Worm (Caenorhabditis elegans) whole organism, L1 larva: ENCODE results near the gene nmy-1.
A peak's percentile ranks its signal among the peaks of the same experiment; 100 is the strongest.

Experiments
- C16A3.4 ChIP-seq: fragments of 150-350 bp; optimal IDR thresholded peaks from 2 replicates; lab custom pipeline; 2014; ENCODE audit warnings: missing biosample characterization, missing genetic modification characterization
- C34B4.2 ChIP-seq: sonication (generic microtip); optimal IDR thresholded peaks from 2 replicates; lab custom pipeline; 2017; ENCODE audit warnings: mild to moderate bottlenecking, missing genetic modification characterization, missing compliant biosample characterization
- F16B12.6 ChIP-seq: fragments of 150-350 bp; optimal IDR thresholded peaks from 2 replicates; lab custom pipeline; 2014; ENCODE audit warnings: missing biosample characterization, missing genetic modification characterization
- Y116A8C.19 ChIP-seq: sonication (generic microtip); optimal IDR thresholded peaks from 2 replicates; lab custom pipeline; 2016; ENCODE audit warnings: missing compliant biosample characterization, missing genetic modification characterization, borderline replicate concordance
- alr-1 ChIP-seq: fragments of 200-800 bp; sonication (Bioruptor generic); optimal IDR thresholded peaks from 2 replicates; lab custom pipeline; 2018; ENCODE audit warnings: borderline replicate concordance, mild to moderate bottlenecking, missing genetic modification characterization, missing compliant biosample characterization
- aly-2 ChIP-seq: fragments of 150-350 bp; optimal IDR thresholded peaks from 2 replicates; lab custom pipeline; 2014; ENCODE audit warnings: missing biosample characterization, missing genetic modification characterization
- ama-1 ChIP-seq: fragments of 150-350 bp; optimal IDR thresholded peaks from 2 replicates; lab custom pipeline; 2014
- blmp-1 ChIP-seq: fragments of 150-350 bp; optimal IDR thresholded peaks from 2 replicates; lab custom pipeline; 2014; ENCODE audit warnings: missing biosample characterization, missing genetic modification characterization
- ceh-82 ChIP-seq, 3 experiments: fragments of 150-350 bp in 1 of 3; sonication (generic microtip) in 2 of 3; optimal IDR thresholded peaks; 2 replicates each; lab custom pipeline; 2014 to 2017; ENCODE audit warnings: missing biosample characterization in 3 of 3, missing genetic modification characterization in 3 of 3
- efl-1 ChIP-seq, 4 experiments: fragments of 150-350 bp; optimal IDR thresholded peaks in 3 of 4; peaks in 1 of 4; 1 replicate in 1 of 4; 2 replicates in 3 of 4; lab custom pipeline; 2014; ENCODE audit warnings: missing biosample characterization in 2 of 4, missing genetic modification characterization in 2 of 4, missing genetic modification reagents in 2 of 4
- egl-13 ChIP-seq: sonication (generic microtip); optimal IDR thresholded peaks from 2 replicates; lab custom pipeline; 2016; ENCODE audit warnings: missing genotype, missing genetic modification reagents, missing genetic modification characterization, missing compliant biosample characterization
- elt-2 ChIP-seq: sonication (generic microtip); optimal IDR thresholded peaks from 2 replicates; lab custom pipeline; 2016; ENCODE audit warnings: missing genetic modification characterization, mild to moderate bottlenecking, inconsistent platforms, missing compliant biosample characterization, missing genetic modification reagents
- fkh-10 ChIP-seq: sonication (generic microtip); optimal IDR thresholded peaks from 2 replicates; lab custom pipeline; 2017; ENCODE audit warnings: missing biosample characterization, missing genetic modification reagents, missing genetic modification characterization
- fkh-4 ChIP-seq: sonication (generic microtip); optimal IDR thresholded peaks from 2 replicates; lab custom pipeline; 2016; ENCODE audit warnings: missing compliant biosample characterization, missing genetic modification characterization, borderline replicate concordance
- grh-1 ChIP-seq: fragments of 200-800 bp; sonication (Bioruptor generic); IDR thresholded peaks from 2 replicates; pipeline ENCODE4 v1.3.6; 2022; ENCODE audit warnings: missing genetic modification reagents, missing genetic modification characterization, missing compliant biosample characterization
- hlh-17 ChIP-seq: fragments of 200-800 bp; sonication (Bioruptor generic); optimal IDR thresholded peaks from 2 replicates; lab custom pipeline; 2018; ENCODE audit warnings: missing genetic modification characterization, mild to moderate bottlenecking, missing compliant biosample characterization, moderate library complexity, borderline replicate concordance
- hpl-2 ChIP-seq: fragments of 150-350 bp; optimal IDR thresholded peaks from 2 replicates; lab custom pipeline; 2014; ENCODE audit warnings: missing biosample characterization, missing genetic modification reagents, missing genetic modification characterization
- irx-1 ChIP-seq: sonication (generic microtip); optimal IDR thresholded peaks from 2 replicates; lab custom pipeline; 2016; ENCODE audit warnings: missing genetic modification characterization, missing compliant biosample characterization
- jun-1 ChIP-seq: fragments of 150-350 bp; optimal IDR thresholded peaks from 2 replicates; lab custom pipeline; 2014; ENCODE audit warnings: missing biosample characterization, missing genetic modification reagents, missing genetic modification characterization
- lin-14 ChIP-seq: fragments of 200-800 bp; sonication (Bioruptor generic); optimal IDR thresholded peaks from 2 replicates; lab custom pipeline; 2018; ENCODE audit warnings: mild to moderate bottlenecking, missing genetic modification characterization, moderate library complexity, missing compliant biosample characterization
- lin-35 ChIP-seq, 2 experiments: fragments of 150-350 bp; optimal IDR thresholded peaks; 2 replicates each; lab custom pipeline; 2014; ENCODE audit warnings: missing biosample characterization in 2 of 2, missing genetic modification characterization in 2 of 2, missing genetic modification reagents in 2 of 2
- lin-39 ChIP-seq: fragments of 150-350 bp; optimal IDR thresholded peaks from 2 replicates; lab custom pipeline; 2014; ENCODE audit warnings: missing biosample characterization, missing genetic modification reagents, missing genetic modification characterization
- mab-9 ChIP-seq: fragments of 200-800 bp; sonication (Bioruptor generic); IDR thresholded peaks from 2 replicates; pipeline ENCODE4 v1.3.6; 2022; ENCODE audit warnings: missing genetic modification reagents, missing genetic modification characterization, missing compliant biosample characterization
- nhr-20 ChIP-seq: sonication (generic microtip); optimal IDR thresholded peaks from 2 replicates; lab custom pipeline; 2016; ENCODE audit warnings: mild to moderate bottlenecking, missing genetic modification characterization, missing compliant biosample characterization
- nhr-28 ChIP-seq: fragments of 150-350 bp; optimal IDR thresholded peaks from 2 replicates; lab custom pipeline; 2014; ENCODE audit warnings: missing biosample characterization, missing genetic modification characterization
- nhr-47 ChIP-seq: sonication (generic microtip); optimal IDR thresholded peaks from 2 replicates; lab custom pipeline; 2016; ENCODE audit warnings: mild to moderate bottlenecking, missing genetic modification characterization, moderate library complexity, missing compliant biosample characterization
- nhr-77 ChIP-seq: fragments of 150-350 bp; optimal IDR thresholded peaks from 2 replicates; lab custom pipeline; 2014; ENCODE audit warnings: missing biosample characterization, missing genetic modification characterization
- nhr-84 ChIP-seq: sonication (generic microtip); optimal IDR thresholded peaks from 2 replicates; lab custom pipeline; 2017; ENCODE audit warnings: missing biosample characterization, missing genetic modification characterization
- nhr-85 ChIP-seq: sonication (generic microtip); peaks from one replicate; lab custom pipeline; 2016; ENCODE audit warnings: missing genetic modification characterization, inconsistent platforms, missing compliant biosample characterization
- nhr-90 ChIP-seq: sonication (generic microtip); optimal IDR thresholded peaks from 2 replicates; lab custom pipeline; 2016; ENCODE audit warnings: mild to moderate bottlenecking, missing genetic modification characterization, missing compliant biosample characterization; ENCODE audit not compliant: poor library complexity
- pag-3 ChIP-seq: sonication (generic microtip); optimal IDR thresholded peaks from 2 replicates; lab custom pipeline; 2017; ENCODE audit warnings: missing genetic modification characterization, mild to moderate bottlenecking, missing compliant biosample characterization, antibody characterized with exemption, borderline replicate concordance; ENCODE audit not compliant: insufficient read depth
- rnt-1 ChIP-seq: sonication (generic microtip); optimal IDR thresholded peaks from 2 replicates; lab custom pipeline; 2016; ENCODE audit warnings: mild to moderate bottlenecking, missing genetic modification characterization, moderate library complexity, missing compliant biosample characterization
- sox-4 ChIP-seq: sonication (generic microtip); optimal IDR thresholded peaks from 2 replicates; lab custom pipeline; 2016; ENCODE audit warnings: missing genetic modification characterization, missing compliant biosample characterization
- sup-37 ChIP-seq: fragments of 200-800 bp; sonication (Bioruptor generic); optimal IDR thresholded peaks from 2 replicates; lab custom pipeline; 2018; ENCODE audit warnings: mild to moderate bottlenecking, missing genetic modification characterization, missing compliant biosample characterization
- tlp-1 ChIP-seq: fragments of 150-350 bp; optimal IDR thresholded peaks from 2 replicates; lab custom pipeline; 2014; ENCODE audit warnings: missing biosample characterization, missing genetic modification characterization
- unc-62 ChIP-seq: fragments of 150-350 bp; optimal IDR thresholded peaks from 2 replicates; lab custom pipeline; 2014; ENCODE audit warnings: missing biosample characterization, missing genetic modification reagents, missing genetic modification characterization
- unc-86 ChIP-seq: sonication (generic microtip); optimal IDR thresholded peaks from 2 replicates; lab custom pipeline; 2016; ENCODE audit warnings: missing genetic modification characterization, missing compliant biosample characterization
- vab-15 ChIP-seq: sonication (generic microtip); optimal IDR thresholded peaks from 2 replicates; lab custom pipeline; 2017; ENCODE audit warnings: missing genotype, mild to moderate bottlenecking, missing genetic modification characterization, missing compliant biosample characterization
- ztf-11 ChIP-seq, 2 experiments: sonication (generic microtip); optimal IDR thresholded peaks; 2 replicates each; lab custom pipeline; 2016 to 2017; ENCODE audit warnings: missing genetic modification characterization in 2 of 2, missing biosample characterization in 1 of 2, missing compliant biosample characterization in 1 of 2

nmy-1 gene

DNA sequence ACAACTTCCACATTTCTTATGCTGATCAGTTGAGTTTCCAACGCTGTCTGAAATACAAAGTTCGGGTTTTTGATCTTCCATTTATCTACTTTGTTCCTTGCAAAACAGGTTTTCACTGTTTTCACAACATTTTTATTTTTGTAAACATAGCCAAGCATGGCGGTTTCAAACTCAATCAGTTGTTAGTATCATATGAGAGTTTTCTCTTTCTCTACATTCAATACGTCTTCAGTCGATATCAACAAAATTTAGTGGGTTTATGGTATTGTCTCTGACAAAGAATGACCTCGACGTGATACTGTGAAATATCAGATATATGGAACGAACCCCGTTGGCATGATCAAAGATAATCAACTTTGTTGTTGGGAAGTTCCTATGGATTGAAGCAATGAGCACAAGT is 13.7 kb upstream of the nmy-1 start (continued):
- TF ChIP-seq pag-3 (tag; lab: Kevin White, UChicago) (no peak), nhr-20 (peak; percentile 37), sup-37 (GFP tag; lab: Kevin White, UChicago) (no peak), ceh-82 (tag; optimal IDR thresholded peaks at IDR 0.05; lab: Kevin White, UChicago) (no peak)
- TF ChIP-seq, all 84 proteins: peak for 10

DNA sequence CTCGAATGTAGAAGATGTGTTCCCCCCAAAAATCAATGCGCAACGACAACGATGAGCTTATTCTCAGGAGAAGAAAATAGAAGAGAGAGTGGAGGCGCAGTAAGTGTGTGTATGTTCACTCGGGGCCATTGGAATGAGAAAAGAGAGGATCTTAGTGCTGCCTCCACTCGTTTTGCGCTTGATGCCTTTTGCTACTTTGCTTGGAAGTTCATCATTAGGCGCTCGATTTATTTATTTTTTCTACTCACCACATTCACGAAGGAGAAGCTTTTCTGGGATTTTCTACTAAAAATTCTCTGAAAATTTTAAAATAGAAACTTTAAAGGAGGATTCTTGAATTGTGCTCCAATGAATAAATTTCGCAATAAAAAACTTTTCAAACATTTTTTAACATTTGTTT is 11.1 kb upstream of the nmy-1 start, which contains the start of gene F52B10.3:
TSS of gene F52B10.3 (minus strand) at position 101 of the 400 bp plus-strand sequence.
- TF ChIP-seq pag-3 (tag; lab: Kevin White, UChicago) (no peak), lin-14 (GFP tag; lab: Kevin White, UChicago) (peak; percentile 13), Y116A8C.19 (tag; lab: Kevin White, UChicago) (no peak), nhr-20 (no peak)

DNA sequence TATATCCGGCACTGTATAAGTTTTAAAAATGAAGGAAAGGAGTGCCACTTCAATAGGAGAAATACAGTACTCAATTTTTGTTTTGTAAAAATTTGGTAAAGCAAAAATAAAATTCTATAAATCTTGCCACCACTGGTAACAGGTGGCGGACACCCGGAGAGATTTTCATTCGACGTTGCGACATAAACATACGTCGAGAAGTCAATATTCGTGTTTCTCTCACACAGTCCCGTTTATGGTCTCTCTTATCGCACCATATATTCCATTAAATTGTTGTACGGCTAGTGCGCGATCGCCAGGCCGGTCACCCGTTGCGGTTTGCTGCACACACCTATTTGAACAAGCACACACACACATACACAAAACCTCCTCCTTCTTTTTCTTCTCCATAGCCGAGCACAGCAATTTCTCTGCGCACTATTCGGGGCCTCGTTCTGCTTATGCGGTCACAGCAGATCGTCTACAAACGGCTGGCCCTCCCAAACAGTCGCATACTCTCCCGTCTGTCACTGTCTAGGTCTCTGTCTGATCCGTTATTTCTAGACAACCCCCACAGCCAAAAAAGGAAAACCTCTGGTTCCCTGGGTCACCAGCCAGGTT is 8.3 kb upstream of the nmy-1 start:
- TF ChIP-seq ztf-11 (tag; optimal IDR thresholded peaks at IDR 0.05; lab: Kevin White, UChicago) (peak in 1 of 2 experiments; percentile 40), nhr-85 (peak; percentile 62), lin-14 (GFP tag; lab: Kevin White, UChicago) (peak; percentile 13), nhr-47 (tag; lab: Kevin White, UChicago) (no peak), mab-9 (no peak)

DNA sequence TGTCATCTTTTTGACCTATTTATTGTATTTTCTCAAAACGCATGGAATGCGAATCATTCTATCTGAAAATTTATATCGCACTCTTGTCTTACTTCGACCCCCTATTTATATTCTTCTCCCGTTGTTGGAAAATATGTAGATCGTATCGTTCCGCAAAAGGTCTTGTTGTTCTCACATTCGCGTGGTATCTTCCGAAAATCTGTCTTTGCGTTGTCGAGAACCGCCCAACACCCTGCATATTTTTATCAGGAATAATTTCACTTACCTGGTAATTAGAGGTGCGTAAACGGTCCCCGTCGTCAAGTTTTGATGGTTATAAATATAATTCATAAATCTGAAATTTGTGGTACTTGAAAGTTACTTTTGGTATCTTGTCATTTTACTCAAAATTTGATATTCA is 6.5 kb upstream of the nmy-1 start:
- TF ChIP-seq sox-4 (no peak), lin-14 (GFP tag; lab: Kevin White, UChicago) (peak; percentile 5), hlh-17 (GFP tag; lab: Kevin White, UChicago) (no peak), C16A3.4 (tag; lab: Kevin White, UChicago) (no peak), ama-1 (lab: Kevin White, UChicago) (no peak), blmp-1 (tag; lab: Kevin White, UChicago) (peak; percentile 53), efl-1 (optimal IDR thresholded peaks at IDR 0.05; lab: Kevin White, UChicago) (no peak), efl-1 (GFP tag; optimal IDR thresholded peaks at IDR 0.05 in 1 of 2; lab: Kevin White, UChicago) (peak in 1 of 2 experiments; percentile 30), nhr-20 (no peak), fkh-10 (GFP tag; lab: Kevin White, UChicago) (no peak), irx-1 (tag; lab: Kevin White, UChicago) (no peak), nhr-90 (tag; lab: Kevin White, UChicago) (no peak), F16B12.6 (no peak), unc-62 (no peak), unc-86 (tag; lab: Kevin White, UChicago) (no peak), C34B4.2 (tag; lab: Kevin White, UChicago) (no peak), jun-1 (tag; lab: Kevin White, UChicago) (no peak)

DNA sequence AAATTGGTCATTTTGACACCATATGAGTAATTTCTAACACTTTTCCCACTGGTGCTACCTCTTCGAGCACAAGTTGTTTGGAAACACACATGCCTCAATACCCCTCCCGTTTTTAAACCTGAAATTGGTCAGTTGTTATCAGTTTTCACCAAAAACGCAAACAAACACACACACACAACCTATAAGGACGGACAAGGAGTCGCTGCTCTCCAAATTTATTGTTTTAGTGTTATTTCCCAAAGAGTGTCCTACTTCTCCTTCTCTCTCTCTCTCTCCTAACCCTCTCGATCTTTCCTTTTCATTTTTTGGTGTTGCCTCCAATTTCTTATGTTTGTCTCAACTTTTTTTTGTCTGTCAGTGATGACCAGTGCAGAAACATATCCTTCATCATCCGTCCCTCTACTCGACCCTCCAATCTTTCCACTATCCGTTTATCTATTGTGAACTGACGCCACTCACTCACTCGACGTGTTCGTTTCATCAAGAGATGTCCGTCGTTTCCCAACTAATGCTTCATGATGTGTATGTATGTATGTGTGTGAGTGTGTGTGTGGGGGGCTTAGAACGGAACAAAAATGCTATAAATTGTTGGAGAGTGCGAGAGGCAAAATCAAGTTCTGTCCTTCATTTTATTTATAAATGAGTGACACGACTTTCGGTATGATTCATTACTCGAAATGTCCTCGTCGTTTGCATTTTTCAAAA is 5.5 kb upstream of the nmy-1 start:
- no peak for TF ChIP-seq lin-35 (GFP tag; optimal IDR thresholded peaks at IDR 0.05; lab: Kevin White, UChicago)
- TF ChIP-seq rnt-1 (tag; lab: Kevin White, UChicago) = no peak
- TF ChIP-seq unc-86 (tag; lab: Kevin White, UChicago) = no peak
- no peak for TF ChIP-seq hlh-17 (GFP tag; lab: Kevin White, UChicago)
- TF ChIP-seq lin-14 (GFP tag; lab: Kevin White, UChicago) = peak; percentile 65
- TF ChIP-seq elt-2 (tag; lab: Kevin White, UChicago) = peak; percentile 44
- no peak for TF ChIP-seq tlp-1 (tag; lab: Kevin White, UChicago)
- no peak for TF ChIP-seq fkh-4
- no peak for TF ChIP-seq fkh-10 (GFP tag; lab: Kevin White, UChicago)
- TF ChIP-seq nhr-28 (tag; lab: Kevin White, UChicago) = no peak
- TF ChIP-seq grh-1 (GFP tag; lab: Robert Waterston, UW) = no peak
- TF ChIP-seq lin-39 (tag; lab: Kevin White, UChicago) = no peak
- no peak for TF ChIP-seq pag-3 (tag; lab: Kevin White, UChicago)
- TF ChIP-seq vab-15 (tag; lab: Kevin White, UChicago) = no peak
- peak; percentile 46 for TF ChIP-seq blmp-1 (tag; lab: Kevin White, UChicago)
- no peak for TF ChIP-seq nhr-84 (tag; lab: Kevin White, UChicago)
- TF ChIP-seq F16B12.6 = no peak
- no peak for TF ChIP-seq aly-2
- no peak for TF ChIP-seq alr-1 (tag; lab: Kevin White, UChicago)
- TF ChIP-seq nhr-77 = no peak
- TF ChIP-seq egl-13 = no peak
- no peak for TF ChIP-seq nhr-20
- no peak for TF ChIP-seq hpl-2
- no peak for TF ChIP-seq C16A3.4 (tag; lab: Kevin White, UChicago)
- no peak for TF ChIP-seq sup-37 (GFP tag; lab: Kevin White, UChicago)
